Fruit fly (Drosophila melanogaster) whole organism, prepupa: ENCODE results near the gene MICU3.

ENCODE experiments used
- Blimp-1 ChIP-seq: fragments of 200-800 bp; sonication (Bioruptor generic); optimal IDR thresholded peaks from 3 replicates; lab custom pipeline; 2017; ENCODE audit warnings: missing biosample characterization, missing genetic modification characterization, mild to moderate bottlenecking, moderate library complexity, missing genetic modification reagents
- CG10631 ChIP-seq: fragments of 200-800 bp; sonication (Bioruptor generic); optimal IDR thresholded peaks from 2 replicates; lab custom pipeline; 2016; ENCODE audit warnings: missing biosample characterization, missing genetic modification characterization
- CG10669 ChIP-seq: fragments of 200-800 bp; sonication (Bioruptor generic); optimal IDR thresholded peaks from 3 replicates; lab custom pipeline; 2018; ENCODE audit warnings: missing biosample characterization, mild to moderate bottlenecking, missing genetic modification characterization, moderate library complexity
- CG11294 ChIP-seq: fragments of 200-800 bp; sonication (Bioruptor generic); IDR thresholded peaks from 2 replicates; pipeline ENCODE4 v1.3.6; 2022; ENCODE audit warnings: missing biosample characterization, missing genetic modification characterization
- CG11762 ChIP-seq: fragments of 200-800 bp; sonication (Bioruptor generic); optimal IDR thresholded peaks from 3 replicates; lab custom pipeline; 2016; ENCODE audit warnings: missing biosample characterization, missing genetic modification characterization; ENCODE audit not compliant: insufficient read depth
- CG11902 ChIP-seq: fragments of 200-800 bp; sonication (Bioruptor generic); optimal IDR thresholded peaks from 3 replicates; lab custom pipeline; 2016; ENCODE audit warnings: missing biosample characterization, missing genetic modification characterization
- CG15336 ChIP-seq: fragments of 200-800 bp; sonication (Bioruptor generic); IDR thresholded peaks from 2 replicates; pipeline ENCODE4 v1.3.6; 2022; ENCODE audit warnings: missing biosample characterization, missing genetic modification characterization
- CG1621 ChIP-seq: fragments of 200-800 bp; sonication (Bioruptor generic); optimal IDR thresholded peaks from 3 replicates; lab custom pipeline; 2018; ENCODE audit warnings: missing biosample characterization, mild to moderate bottlenecking, missing genetic modification characterization
- CG16779 ChIP-seq: fragments of 200-800 bp; sonication (Bioruptor generic); optimal IDR thresholded peaks from 3 replicates; lab custom pipeline; 2017; ENCODE audit warnings: missing biosample characterization, mild to moderate bottlenecking, missing genetic modification characterization
- CG3032 ChIP-seq: fragments of 200-800 bp; optimal IDR thresholded peaks from 2 replicates; lab custom pipeline; 2019; ENCODE audit warnings: missing biosample characterization, mild to moderate bottlenecking, missing genetic modification characterization, moderate library complexity
- CG34406 ChIP-seq: fragments of 200-800 bp; sonication (Bioruptor generic); optimal IDR thresholded peaks from 3 replicates; lab custom pipeline; 2016; ENCODE audit warnings: missing biosample characterization, missing genetic modification characterization
- CG3919 ChIP-seq: fragments of 200-800 bp; sonication (Bioruptor generic); optimal IDR thresholded peaks from 3 replicates; lab custom pipeline; 2016; ENCODE audit warnings: missing biosample characterization, missing genetic modification characterization
- CG4318 ChIP-seq: fragments of 200-800 bp; sonication (Bioruptor generic); optimal IDR thresholded peaks from 3 replicates; lab custom pipeline; 2017; ENCODE audit warnings: missing biosample characterization, mild to moderate bottlenecking, missing genetic modification characterization
- CG6163 ChIP-seq: fragments of 200-800 bp; sonication (Bioruptor generic); IDR thresholded peaks from 3 replicates; pipeline ENCODE4 v1.3.6; 2022; ENCODE audit warnings: missing biosample characterization, missing genetic modification characterization
- CG6276 ChIP-seq: fragments of 200-800 bp; sonication (Bioruptor generic); optimal IDR thresholded peaks from 2 replicates; lab custom pipeline; 2017; ENCODE audit warnings: missing biosample characterization, mild to moderate bottlenecking, missing genetic modification characterization
- CG6792 ChIP-seq: fragments of 200-800 bp; sonication (Bioruptor generic); optimal IDR thresholded peaks from 3 replicates; lab custom pipeline; 2016; ENCODE audit warnings: missing biosample characterization, missing genetic modification characterization
- CG6808 ChIP-seq: fragments of 200-800 bp; sonication (Bioruptor generic); optimal IDR thresholded peaks from 3 replicates; lab custom pipeline; 2017; ENCODE audit warnings: missing biosample characterization, missing genetic modification characterization, mild to moderate bottlenecking, moderate library complexity, missing genetic modification reagents
- CG8119 ChIP-seq: fragments of 200-800 bp; sonication (Bioruptor generic); IDR thresholded peaks from 3 replicates; pipeline ENCODE4 v1.3.6; 2022; ENCODE audit warnings: missing biosample characterization, missing genetic modification characterization
- CG8319 ChIP-seq: fragments of 200-800 bp; sonication (Bioruptor generic); optimal IDR thresholded peaks from 3 replicates; lab custom pipeline; 2016; ENCODE audit warnings: missing biosample characterization, missing genetic modification characterization
- CG9139 ChIP-seq: fragments of 200-800 bp; sonication (Bioruptor generic); optimal IDR thresholded peaks from 3 replicates; lab custom pipeline; 2017; ENCODE audit warnings: missing biosample characterization, mild to moderate bottlenecking, missing genetic modification characterization
- Eip75B ChIP-seq: fragments of 200-800 bp; sonication (Bioruptor generic); optimal IDR thresholded peaks from 3 replicates; lab custom pipeline; 2016; ENCODE audit warnings: missing biosample characterization, missing genetic modification characterization
- Eip78C ChIP-seq: fragments of 200-800 bp; sonication (Bioruptor generic); peaks from one replicate; lab custom pipeline; 2016; ENCODE audit warnings: missing biosample characterization, missing genetic modification characterization
- Eip93F ChIP-seq: fragments of 200-800 bp; sonication (Bioruptor generic); optimal IDR thresholded peaks from 2 replicates; lab custom pipeline; 2016; ENCODE audit warnings: missing biosample characterization, mild to moderate bottlenecking, missing genetic modification characterization
- Ets21C ChIP-seq: fragments of 200-800 bp; sonication (Bioruptor generic); optimal IDR thresholded peaks from 3 replicates; lab custom pipeline; 2016; ENCODE audit warnings: missing biosample characterization, missing genetic modification characterization
- Ets96B ChIP-seq: fragments of 200-800 bp; optimal IDR thresholded peaks from 2 replicates; lab custom pipeline; 2019; ENCODE audit warnings: missing biosample characterization, mild to moderate bottlenecking, missing genetic modification characterization, moderate library complexity
- Gug ChIP-seq: fragments of 200-800 bp; sonication (Bioruptor generic); IDR thresholded peaks from 2 replicates; pipeline ENCODE4 v1.3.6; 2022; ENCODE audit warnings: missing biosample characterization, missing genetic modification characterization
- Hr38 ChIP-seq: sonication (Bioruptor generic); optimal IDR thresholded peaks from 2 replicates; lab custom pipeline; 2016; ENCODE audit warnings: missing biosample characterization, missing genetic modification characterization
- Hr39 ChIP-seq: fragments of 200-800 bp; sonication (Bioruptor generic); optimal IDR thresholded peaks from 2 replicates; lab custom pipeline; 2016; ENCODE audit warnings: missing biosample characterization, missing genetic modification characterization
- Met ChIP-seq: fragments of 200-800 bp; sonication (Bioruptor generic); optimal IDR thresholded peaks from 3 replicates; lab custom pipeline; 2016; ENCODE audit warnings: missing biosample characterization, missing genetic modification characterization
- OdsH ChIP-seq: fragments of 200-800 bp; sonication (Bioruptor generic); optimal IDR thresholded peaks from 3 replicates; lab custom pipeline; 2016; ENCODE audit warnings: missing biosample characterization, missing genetic modification characterization
- Smox ChIP-seq: fragments of 200-800 bp; sonication (Bioruptor generic); optimal IDR thresholded peaks from 3 replicates; lab custom pipeline; 2016; ENCODE audit warnings: missing biosample characterization, missing genetic modification characterization
- Sox102F ChIP-seq: fragments of 200-800 bp; sonication (Bioruptor generic); optimal IDR thresholded peaks from 2 replicates; lab custom pipeline; 2016; ENCODE audit warnings: missing biosample characterization, mild to moderate bottlenecking, missing genetic modification characterization
- Sox14 ChIP-seq: fragments of 200-800 bp; sonication (Bioruptor generic); optimal IDR thresholded peaks from 3 replicates; lab custom pipeline; 2016; ENCODE audit warnings: missing biosample characterization, missing genetic modification characterization
- Sox15 ChIP-seq: fragments of 200-800 bp; sonication (Bioruptor generic); optimal IDR thresholded peaks from 3 replicates; lab custom pipeline; 2016; ENCODE audit warnings: missing biosample characterization, missing genetic modification characterization
- acj6 ChIP-seq: fragments of 200-800 bp; sonication (Bioruptor generic); optimal IDR thresholded peaks from 3 replicates; lab custom pipeline; 2016; ENCODE audit warnings: missing biosample characterization, missing genetic modification characterization
- cyc ChIP-seq: fragments of 200-800 bp; sonication (Bioruptor generic); optimal IDR thresholded peaks from 3 replicates; lab custom pipeline; 2016; ENCODE audit warnings: missing biosample characterization, missing genetic modification characterization
- dac ChIP-seq: fragments of 200-800 bp; sonication (Bioruptor generic); optimal IDR thresholded peaks from 2 replicates; lab custom pipeline; 2017; ENCODE audit warnings: missing biosample characterization, mild to moderate bottlenecking, missing genetic modification characterization
- dsx ChIP-seq: fragments of 200-800 bp; optimal IDR thresholded peaks from 3 replicates; lab custom pipeline; 2019; ENCODE audit warnings: missing biosample characterization, mild to moderate bottlenecking, missing genetic modification characterization, moderate library complexity; ENCODE audit not compliant: poor library complexity, severe bottlenecking
- eg ChIP-seq: fragments of 200-800 bp; sonication (Bioruptor generic); IDR thresholded peaks from 3 replicates; pipeline ENCODE4 v1.3.6; 2022; ENCODE audit warnings: missing biosample characterization, missing genetic modification characterization
- fd59A ChIP-seq: fragments of 200-800 bp; sonication (Bioruptor generic); optimal IDR thresholded peaks from 2 replicates; lab custom pipeline; 2017; ENCODE audit warnings: missing biosample characterization, mild to moderate bottlenecking, missing genetic modification characterization, missing genetic modification reagents
- fd85E ChIP-seq: fragments of 200-800 bp; sonication (Bioruptor generic); optimal IDR thresholded peaks from 3 replicates; lab custom pipeline; 2016; ENCODE audit warnings: missing biosample characterization, missing genetic modification characterization
- fkh ChIP-seq: fragments of 200-800 bp; sonication (Bioruptor generic); optimal IDR thresholded peaks from 3 replicates; lab custom pipeline; 2017; ENCODE audit warnings: missing biosample characterization, mild to moderate bottlenecking, missing genetic modification characterization, moderate library complexity
- net ChIP-seq: fragments of 200-800 bp; sonication (Bioruptor generic); optimal IDR thresholded peaks from 3 replicates; lab custom pipeline; 2016; ENCODE audit warnings: missing biosample characterization, missing genetic modification characterization
- pdm3 ChIP-seq: fragments of 200-800 bp; sonication (Bioruptor generic); optimal IDR thresholded peaks from 3 replicates; lab custom pipeline; 2016; ENCODE audit warnings: missing biosample characterization, missing genetic modification characterization
- salr ChIP-seq, 2 experiments: fragments of 200-800 bp; sonication (Bioruptor generic); optimal IDR thresholded peaks; 3 replicates each; lab custom pipeline; 2016 to 2018; ENCODE audit warnings: missing biosample characterization in 2 of 2, missing genetic modification characterization in 2 of 2, mild to moderate bottlenecking in 1 of 2
- spab ChIP-seq: fragments of 200-800 bp; sonication (Bioruptor generic); optimal IDR thresholded peaks from 2 replicates; lab custom pipeline; 2017; ENCODE audit warnings: missing biosample characterization, mild to moderate bottlenecking, missing genetic modification characterization, missing genetic modification reagents
- ss ChIP-seq, 2 experiments: fragments of 200-800 bp; sonication (Bioruptor generic); optimal IDR thresholded peaks; 2 replicates in 1 of 2; 3 replicates in 1 of 2; lab custom pipeline; 2017 to 2018; ENCODE audit warnings: mild to moderate bottlenecking in 2 of 2, missing biosample characterization in 2 of 2, missing genetic modification characterization in 2 of 2, moderate library complexity in 1 of 2
- svp ChIP-seq: fragments of 200-800 bp; sonication (Bioruptor generic); peaks from one replicate; lab custom pipeline; 2016; ENCODE audit warnings: missing biosample characterization, missing genetic modification characterization
- vri ChIP-seq: fragments of 200-800 bp; sonication (Bioruptor generic); optimal IDR thresholded peaks from 3 replicates; lab custom pipeline; 2016; ENCODE audit warnings: missing biosample characterization, mild to moderate bottlenecking, missing genetic modification characterization

The MICU3 gene

DNA sequence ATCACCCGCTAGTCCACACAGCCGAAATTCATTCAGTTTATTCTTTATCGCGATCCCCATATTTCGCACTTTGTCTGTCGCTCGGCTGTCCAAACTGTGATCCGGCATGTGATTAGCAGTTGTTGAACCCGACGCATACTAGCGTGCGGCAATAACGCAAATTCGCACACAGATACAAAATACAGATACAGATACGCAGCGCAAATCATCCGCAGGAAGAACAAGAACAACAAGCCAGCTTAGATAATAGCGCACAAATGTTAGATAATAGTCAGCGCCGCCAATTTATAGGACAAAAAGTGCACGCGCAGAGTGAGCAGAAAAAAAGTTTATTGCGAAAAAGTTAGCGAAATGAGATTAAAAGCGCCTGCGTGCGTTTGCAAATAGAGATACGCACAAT, 12.1 kb upstream of the MICU3 start:
- TF ChIP-seq CG6276 (GFP tag; lab: Kevin White, UChicago) (no peak), Eip75B (GFP tag; lab: Kevin White, UChicago) (no peak), eg (no peak), Ets21C (GFP tag; lab: Kevin White, UChicago) (no peak), dsx (GFP tag; lab: Kevin White, UChicago) (no peak), CG16779 (tag; lab: Kevin White, UChicago) (no peak), vri (GFP tag; lab: Kevin White, UChicago) (peak; percentile 83)

DNA sequence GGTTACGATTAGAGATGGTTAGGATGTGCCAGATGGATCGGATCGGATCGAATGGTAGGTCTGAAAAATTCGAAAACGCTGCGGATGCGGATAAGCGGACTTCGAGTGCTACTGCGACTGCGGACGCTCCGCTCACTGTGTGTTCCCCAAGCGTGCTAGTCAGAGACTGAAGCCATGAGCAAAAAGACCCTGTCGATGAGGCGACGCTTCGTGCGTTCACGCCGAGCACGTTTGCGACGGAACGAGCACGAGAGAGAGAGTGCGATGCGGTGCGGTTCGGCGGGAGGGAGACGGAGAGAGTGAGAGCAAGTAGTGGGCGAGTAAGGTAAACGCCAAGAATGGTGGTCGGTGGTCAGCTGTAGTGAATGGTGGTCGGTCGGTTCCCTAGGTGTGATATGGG, 10.4 kb upstream of the MICU3 start, which contains the start of gene bnl:
Gene bnl (minus strand): TSS at position 131 of the 400 bp plus-strand sequence.
- TF ChIP-seq pdm3 (GFP tag; lab: Kevin White, UChicago) (peak; percentile 28), Met (GFP tag; lab: Kevin White, UChicago) (peak; percentile 35), Ets21C (GFP tag; lab: Kevin White, UChicago) (no peak), OdsH (GFP tag; lab: Kevin White, UChicago) (peak; percentile 6), CG6808 (GFP tag; lab: Kevin White, UChicago) (no peak), CG11902 (no peak), CG6792 (no peak), Sox15 (GFP tag; lab: Kevin White, UChicago) (no peak), spab (no peak), acj6 (GFP tag; lab: Kevin White, UChicago) (no peak), CG8319 (no peak), fd85E (GFP tag; lab: Kevin White, UChicago) (no peak), Ets96B (tag; lab: Kevin White, UChicago) (no peak), Hr38 (no peak), svp (GFP tag; lab: Kevin White, UChicago) (peak; percentile 80), Blimp-1 (GFP tag; lab: Kevin White, UChicago) (no peak), CG11294 (no peak; the same call in 1 of the 2 replicates), net (peak; percentile 68), fkh (GFP tag; lab: Kevin White, UChicago) (peak; percentile 57), CG34406 (GFP tag; lab: Kevin White, UChicago) (no peak), CG4318 (GFP tag; lab: Kevin White, UChicago) (no peak), CG6276 (GFP tag; lab: Kevin White, UChicago) (peak; percentile 54), CG11762 (peak; percentile 6), CG3032 (tag; lab: Kevin White, UChicago) (no peak), fd59A (GFP tag; lab: Kevin White, UChicago) (no peak), vri (GFP tag; lab: Kevin White, UChicago) (peak; percentile 51), Eip78C (GFP tag; lab: Kevin White, UChicago) (peak; percentile 82), salr (GFP tag; optimal IDR thresholded peaks at IDR 0.05; lab: Kevin White, UChicago) (peak in 1 of 2 experiments; percentile 22), cyc (GFP tag; lab: Kevin White, UChicago) (no peak), dac (GFP tag; lab: Kevin White, UChicago) (no peak), ss (GFP tag; optimal IDR thresholded peaks at IDR 0.05; lab: Kevin White, UChicago) (peak in 1 of 2 experiments; percentile 63), Sox14 (GFP tag; lab: Kevin White, UChicago) (peak; percentile 46), CG15336 (GFP tag; lab: Robert Waterston, UW) (peak; percentile 64), Gug (0 out of 2 replicates have a peak, but pooled peaks have one; percentile 16), CG8119 (GFP tag; lab: Robert Waterston, UW) (peak; percentile 61; the same call in 1 of the 3 replicates), Hr39 (GFP tag; lab: Kevin White, UChicago) (no peak), CG10669 (GFP tag; lab: Kevin White, UChicago) (peak; percentile 45), Sox102F (GFP tag; lab: Kevin White, UChicago) (peak; percentile 69), CG3919 (GFP tag; lab: Kevin White, UChicago) (peak; percentile 67), Smox (GFP tag; lab: Kevin White, UChicago) (no peak), CG6163 (GFP tag; lab: Robert Waterston, UW) (peak; percentile 80), Eip75B (GFP tag; lab: Kevin White, UChicago) (peak; percentile 20), dsx (GFP tag; lab: Kevin White, UChicago) (peak; percentile 67), CG9139 (peak; percentile 64), Eip93F (GFP tag; lab: Kevin White, UChicago) (no peak), CG10631 (GFP tag; lab: Kevin White, UChicago) (no peak), CG1621 (tag; lab: Kevin White, UChicago) (no peak), CG16779 (tag; lab: Kevin White, UChicago) (peak; percentile 31)
